Worm (Caenorhabditis elegans) whole organism, L3 larva: ENCODE data around the gene fbxa-153.
"Not testable (repeated sequence)": the region's sequence is repeated elsewhere in the genome, so short reads cannot be mapped to it uniquely, and the experiment has no call there.

ENCODE experiments used
- ceh-82 ChIP-seq: fragments of 150-350 bp; optimal IDR thresholded peaks from 2 replicates; lab custom pipeline; 2014; ENCODE audit warnings: missing biosample characterization, missing genetic modification characterization
- egl-27 ChIP-seq: sonication (generic microtip); optimal IDR thresholded peaks from 4 replicates; lab custom pipeline; 2017; ENCODE audit warnings: missing biosample characterization, missing genetic modification reagents, missing genetic modification characterization
- lin-39 ChIP-seq: fragments of 150-350 bp; optimal IDR thresholded peaks from 2 replicates; lab custom pipeline; 2018; ENCODE audit warnings: missing biosample characterization, missing genetic modification reagents, missing genetic modification characterization
- mdl-1 ChIP-seq: fragments of 150-350 bp; optimal IDR thresholded peaks from 2 replicates; lab custom pipeline; 2014; ENCODE audit warnings: missing biosample characterization, missing genetic modification characterization
- pha-4 ChIP-seq: fragments of 150-350 bp; optimal IDR thresholded peaks from 2 replicates; lab custom pipeline; 2014; ENCODE audit warnings: missing biosample characterization, missing genetic modification reagents, missing genetic modification characterization
- snpc-4 ChIP-seq: fragments of 150-350 bp; optimal IDR thresholded peaks from 2 replicates; lab custom pipeline; 2014; ENCODE audit warnings: missing biosample characterization, missing genetic modification characterization
- unc-39 ChIP-seq: sonication (generic microtip); optimal IDR thresholded peaks from 4 replicates; lab custom pipeline; 2017; ENCODE audit warnings: missing biosample characterization, missing genetic modification characterization
- ztf-11 ChIP-seq: fragments of 150-350 bp; optimal IDR thresholded peaks from 2 replicates; lab custom pipeline; 2014; ENCODE audit warnings: missing biosample characterization, missing genetic modification characterization
- ztf-4 ChIP-seq: fragments of 150-350 bp; optimal IDR thresholded peaks from 2 replicates; lab custom pipeline; 2014; ENCODE audit warnings: missing biosample characterization, missing genetic modification characterization

ce11 chrV:15647536-15648085 lies 37.4 kb upstream of the fbxa-153 start, which contains the start of the genes C55A1.7 and C55A1.6:
- not testable (repeated sequence) for TF ChIP-seq snpc-4; ztf-4 (tag; lab: Kevin White, UChicago); egl-27 (tag; lab: Kevin White, UChicago); ceh-82; mdl-1 (tag; lab: Kevin White, UChicago); ztf-11; unc-39 (tag; lab: Kevin White, UChicago); lin-39 (tag; lab: Kevin White, UChicago)
- peak; percentile 58 for TF ChIP-seq pha-4 (tag; lab: Kevin White, UChicago)
